Fruit fly (Drosophila melanogaster) S2 (cell line): ENCODE results near the gene Rpn7.

ENCODE experiments used
- CG8478 ChIP-seq: fragments of >200 bp; optimal IDR thresholded peaks from 2 replicates; lab custom pipeline; 2018
- CTCF ChIP-seq, 2 experiments: fragments of >200 bp; optimal IDR thresholded peaks; 2 replicates each; lab custom pipeline; 2018

dm6 chr3R:22464611-22465113, 2.8 kb upstream of the Rpn7 start, which contains the start of gene CG7054:
- TF ChIP-seq CG8478 (lab: Kevin White, UChicago) (no peak), CTCF (optimal IDR thresholded peaks at IDR 0.05; lab: Kevin White, UChicago) (no peak)
